Worm (Caenorhabditis elegans) whole organism, L4 larva: ENCODE measurements around the gene srr-4.

Experiments used
- R02D3.7 ChIP-seq: fragments of 150-350 bp; sonication (generic microtip); optimal IDR thresholded peaks from 3 replicates; lab custom pipeline; 2014; ENCODE audit warnings: missing biosample characterization, missing genetic modification characterization
- lin-15B ChIP-seq: fragments of 150-350 bp; sonication (generic microtip); optimal IDR thresholded peaks from 3 replicates; lab custom pipeline; 2014; ENCODE audit warnings: missing biosample characterization, missing genetic modification characterization
- nhr-76 ChIP-seq: fragments of 150-350 bp; optimal IDR thresholded peaks from 2 replicates; lab custom pipeline; 2014; ENCODE audit warnings: missing biosample characterization, missing genetic modification characterization
- nhr-77 ChIP-seq: fragments of 150-350 bp; optimal IDR thresholded peaks from 2 replicates; lab custom pipeline; 2014; ENCODE audit warnings: missing biosample characterization, missing genetic modification characterization
- snpc-4 ChIP-seq: fragments of 150-350 bp; optimal IDR thresholded peaks from 2 replicates; lab custom pipeline; 2014; ENCODE audit warnings: missing biosample characterization, missing genetic modification characterization

DNA sequence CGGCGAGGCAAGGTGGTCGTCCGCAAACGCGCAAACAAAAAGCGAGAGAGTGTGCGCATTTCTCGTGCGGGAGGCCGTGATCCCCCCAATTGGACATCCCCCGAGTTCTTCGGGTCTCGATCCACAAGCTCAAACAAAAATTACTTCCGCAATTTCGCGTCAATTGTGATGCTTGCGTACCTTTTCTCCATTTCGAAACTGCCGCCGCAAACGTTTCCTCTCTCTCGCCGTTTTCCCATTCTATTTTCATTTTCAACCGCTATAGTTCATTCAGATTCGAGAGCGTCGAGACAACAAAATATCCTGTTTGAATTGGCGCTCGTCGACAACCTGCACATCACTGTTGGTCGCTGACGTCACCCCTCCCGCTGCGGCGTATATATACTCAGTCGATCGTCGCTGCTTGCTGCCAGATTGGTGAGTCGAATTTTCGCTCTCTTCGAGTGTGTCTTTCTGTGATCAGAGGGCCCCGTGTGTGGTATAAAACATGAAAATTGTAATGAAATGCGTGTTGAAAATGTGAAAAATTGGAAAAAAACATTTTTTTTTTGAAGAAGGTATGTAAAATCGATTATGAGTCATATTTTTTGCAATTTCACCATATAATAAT, 30.4 kb downstream of the srr-4 start, which contains the start of the genes pqn-51 and K11D12.14:
- no peak for TF ChIP-seq snpc-4 (tag; lab: Kevin White, UChicago)
- peak; percentile 77 for TF ChIP-seq nhr-77 (tag; lab: Kevin White, UChicago)
- TF ChIP-seq lin-15B (tag; lab: Kevin White, UChicago) = peak; percentile 31
- no peak for TF ChIP-seq nhr-76
- no peak for TF ChIP-seq R02D3.7 (tag; lab: Kevin White, UChicago)
